Worm (Caenorhabditis elegans) whole organism, L4/young adult: ENCODE data around the gene T16G12.12.

Source experiments
- W03F9.2 ChIP-seq: fragments of 150-350 bp; optimal IDR thresholded peaks from 2 replicates; lab custom pipeline; 2014; ENCODE audit warnings: missing biosample characterization, missing genetic modification characterization
- him-1 ChIP-seq: sonication (generic microtip); optimal IDR thresholded peaks from 2 replicates; lab custom pipeline; 2016; ENCODE audit warnings: missing genotype, missing genetic modification reagents, missing genetic modification characterization, missing compliant biosample characterization

DNA sequence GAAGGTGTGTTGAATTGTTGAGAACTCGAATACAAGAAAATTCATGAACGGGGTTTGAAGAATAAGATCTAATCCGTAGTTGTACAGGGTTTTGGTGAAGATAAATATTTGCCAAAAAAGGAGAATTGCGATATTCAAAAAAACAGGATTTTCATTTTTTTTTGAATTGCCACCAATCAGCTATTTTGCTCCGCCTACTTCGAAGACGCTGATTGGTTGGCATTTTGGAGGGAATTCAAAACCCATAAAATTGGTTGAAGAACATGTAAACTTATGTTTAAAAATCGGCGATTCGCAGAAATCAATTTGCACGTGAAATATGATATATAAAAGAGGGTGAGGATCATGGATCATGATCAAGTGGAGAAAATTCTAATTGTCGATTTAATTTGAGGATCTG is 22.6 kb downstream of the T16G12.12 start:
- TF ChIP-seq him-1 (no peak), W03F9.2 (tag; lab: Kevin White, UChicago) (no peak)
